Fruit fly (Drosophila melanogaster): Measurements from ENCODE around the gene Bka.

The Bka gene

dm6 chr2L:9921401-9921800 lies 26.3 kb downstream of the Bka start, which contains the start of gene CG4592 (continued):
- TF ChIP-seq nerfin-2 (GFP tag; IDR thresholded peaks at IDR 0.05; ENCODE audit: partially characterized antibody) (no peak), Bteb2 (GFP tag; optimal IDR thresholded peaks at IDR 0.05) (peak; percentile 28), lilli (GFP tag; optimal IDR thresholded peaks at IDR 0.05) (peak; percentile 69), tup (GFP tag; optimal IDR thresholded peaks at IDR 0.05) (no peak), Hr51 (GFP tag; optimal IDR thresholded peaks at IDR 0.05) (no peak), CG43689 (GFP tag; IDR thresholded peaks at IDR 0.05) (no peak), CG7839 (tag; optimal IDR thresholded peaks at IDR 0.05) (no peak), CG10654 (GFP tag; optimal IDR thresholded peaks at IDR 0.05) (peak; percentile 0), CG18599 (GFP tag; optimal IDR thresholded peaks at IDR 0.05) (peak; percentile 58), Meics (GFP tag; optimal IDR thresholded peaks at IDR 0.05) (peak; percentile 70), psq (GFP tag; optimal IDR thresholded peaks at IDR 0.05) (no peak), Rx (GFP tag; IDR thresholded peaks at IDR 0.05) (peak; percentile 44), CG34224 (GFP tag; IDR thresholded peaks at IDR 0.05; ENCODE audit: partially characterized antibody) (0 out of 3 replicates have a peak, but pooled peaks have one; percentile 29), stc (GFP tag; IDR thresholded peaks at IDR 0.05) (0 out of 2 replicates have a peak, but pooled peaks have one; percentile 17), MBD-R2 (GFP tag; IDR thresholded peaks at IDR 0.05) (peak; percentile 92), CG6272 (GFP tag; IDR thresholded peaks at IDR 0.05) (no peak), CG14860 (GFP tag; IDR thresholded peaks at IDR 0.05; ENCODE audit: partially characterized antibody) (no peak), Ada2b (GFP tag; IDR thresholded peaks at IDR 0.05) (peak; percentile 66), Atf3 (GFP tag; optimal IDR thresholded peaks at IDR 0.05) (no peak), unc-4 (GFP tag; IDR thresholded peaks at IDR 0.05; ENCODE audit: partially characterized antibody) (0 out of 2 replicates have a peak, but pooled peaks have one; percentile 15), CG2116 (GFP tag; optimal IDR thresholded peaks at IDR 0.05) (peak; percentile 38), ATbp (GFP tag; optimal IDR thresholded peaks at IDR 0.05) (peak; percentile 42), chm (GFP tag; IDR thresholded peaks at IDR 0.05) (peak; percentile 90), CG32767 (GFP tag; IDR thresholded peaks at IDR 0.05) (peak; percentile 56; the same call in 1 of the 2 replicates), Deaf1 (tag; optimal IDR thresholded peaks at IDR 0.05) (peak; percentile 27), CG6689 (GFP tag; IDR thresholded peaks at IDR 0.05) (peak; percentile 47; the same call in 1 of the 2 replicates), CG18011 (GFP tag; optimal IDR thresholded peaks at IDR 0.05) (peak; percentile 26), CG31388 (GFP tag; optimal IDR thresholded peaks at IDR 0.05) (no peak), cad (GFP tag; optimal IDR thresholded peaks at IDR 0.05) (no peak), CG2712 (tag; optimal IDR thresholded peaks at IDR 0.05) (peak; percentile 78), CTCF (GFP tag; optimal IDR thresholded peaks at IDR 0.05) (no peak), CG12104 (GFP tag; optimal IDR thresholded peaks at IDR 0.05) (peak; percentile 4), otp (GFP tag; IDR thresholded peaks at IDR 0.05) (peak; percentile 67; the same call in 1 of the 3 replicates), Tbp (GFP tag; optimal IDR thresholded peaks at IDR 0.05) (no peak), jing (GFP tag; optimal IDR thresholded peaks at IDR 0.05) (no peak), mam (GFP tag; optimal IDR thresholded peaks at IDR 0.05) (peak; percentile 33), Dbx (GFP tag; IDR thresholded peaks at IDR 0.05) (peak; percentile 66; the same call in 2 of the 3 replicates), NFAT (GFP tag; IDR thresholded peaks at IDR 0.05) (peak; percentile 60), CG8388 (GFP tag; optimal IDR thresholded peaks at IDR 0.05) (no peak), gcm2 (GFP tag; optimal IDR thresholded peaks at IDR 0.05) (peak; percentile 17), CG10267 (tag; optimal IDR thresholded peaks at IDR 0.05) (peak; percentile 50), ranshi (GFP tag; IDR thresholded peaks at IDR 0.05) (peak; percentile 66), ham (GFP tag; IDR thresholded peaks at IDR 0.05) (peak; percentile 32; the same call in 1 of the 2 replicates), chif (GFP tag; optimal IDR thresholded peaks at IDR 0.05) (peak; percentile 4 to 42), CG4820 (GFP tag; optimal IDR thresholded peaks at IDR 0.05) (peak; percentile 99), rib (GFP tag; IDR thresholded peaks at IDR 0.05) (no peak), Sox100B (GFP tag; optimal IDR thresholded peaks at IDR 0.05) (no peak), seq (GFP tag; IDR thresholded peaks at IDR 0.05) (0 out of 2 replicates have a peak, but pooled peaks have one; percentile 30), dmrt11E (tag; optimal IDR thresholded peaks at IDR 0.05) (peak; percentile 48), tio (GFP tag; optimal IDR thresholded peaks at IDR 0.05) (no peak), pum (GFP tag; optimal IDR thresholded peaks at IDR 0.05) (no peak), Ptx1 (GFP tag; IDR thresholded peaks at IDR 0.05) (peak; percentile 43)
